Worm (Caenorhabditis elegans): Measurements from ENCODE around the gene dnpp-1.

- TF ChIP-seq elt-1 (tag; optimal IDR thresholded peaks at IDR 0.05) (no peak), unc-62 (GFP tag; optimal IDR thresholded peaks at IDR 0.05) (no peak), nhr-25 (tag; optimal IDR thresholded peaks at IDR 0.05) (no peak), daf-12 (tag; optimal IDR thresholded peaks at IDR 0.05) (no peak), ztf-4 (tag; optimal IDR thresholded peaks at IDR 0.05) (no peak), fos-1 (tag; optimal IDR thresholded peaks at IDR 0.05) (no peak), nhr-28 (tag; optimal IDR thresholded peaks at IDR 0.05) (no peak), R02D3.7 (tag; optimal IDR thresholded peaks at IDR 0.05) (no peak), snpc-4 (tag; optimal IDR thresholded peaks at IDR 0.05) (no peak), jun-1 (tag; optimal IDR thresholded peaks at IDR 0.05) (no peak), nhr-11 (tag; optimal IDR thresholded peaks at IDR 0.05) (no peak), ceh-82 (tag; optimal IDR thresholded peaks at IDR 0.05) (no peak)
Measured at ce11 chrIII:5884459-5884858, 20.9 kb upstream of the dnpp-1 start.

Measured in whole organism, L3 larva.